Worm (Caenorhabditis elegans) whole organism, young adult: ENCODE data around the gene Y66C5A.1.
A peak's percentile ranks its signal among the peaks of the same experiment; 100 is the strongest.

Experiments used
- K12H6.12 ChIP-seq: fragments of 200-800 bp; sonication (Bioruptor generic); optimal IDR thresholded peaks from 2 replicates; lab custom pipeline; 2018; ENCODE audit warnings: mild to moderate bottlenecking, missing genetic modification characterization, missing compliant biosample characterization
- T07F8.4 ChIP-seq: sonication (generic microtip); optimal IDR thresholded peaks from 2 replicates; lab custom pipeline; 2016; ENCODE audit warnings: mild to moderate bottlenecking, missing genetic modification characterization, moderate library complexity, missing compliant biosample characterization
- aptf-2 ChIP-seq: fragments of 200-800 bp; sonication (Bioruptor generic); conservative IDR thresholded peaks from 2 replicates; pipeline ENCODE4 v1.3.6; 2022; ENCODE audit warnings: missing genetic modification reagents, missing genetic modification characterization, missing compliant biosample characterization
- attf-3 ChIP-seq: fragments of 200-800 bp; sonication (Bioruptor generic); conservative IDR thresholded peaks from 2 replicates; pipeline ENCODE4 v1.3.6; 2022; ENCODE audit warnings: missing genetic modification reagents, missing genetic modification characterization, missing compliant biosample characterization
- dpff-1 ChIP-seq: sonication (generic microtip); optimal IDR thresholded peaks from 2 replicates; lab custom pipeline; 2017; ENCODE audit warnings: mild to moderate bottlenecking, missing genetic modification characterization, missing compliant biosample characterization
- hrde-1 ChIP-seq: sonication (generic microtip); optimal IDR thresholded peaks from 2 replicates; lab custom pipeline; 2016; ENCODE audit warnings: missing genetic modification characterization, mild to moderate bottlenecking, missing compliant biosample characterization, moderate library complexity, missing genotype, missing genetic modification reagents, borderline replicate concordance
- let-607 ChIP-seq, 2 experiments: fragments of 200-800 bp in 1 of 2; sonication (Bioruptor generic) in 1 of 2; sonication (generic microtip) in 1 of 2; optimal IDR thresholded peaks; 2 replicates each; lab custom pipeline; 2016 to 2018; ENCODE audit warnings: mild to moderate bottlenecking in 2 of 2, missing compliant biosample characterization in 2 of 2, missing genetic modification characterization in 2 of 2, moderate library complexity in 2 of 2, missing genotype in 1 of 2
- lin-35 ChIP-seq, 3 experiments: fragments of 150-350 bp in 2 of 3; sonication (generic microtip) in 1 of 3; optimal IDR thresholded peaks; 2 replicates each; lab custom pipeline; 2014 to 2018; ENCODE audit warnings: missing biosample characterization in 3 of 3, missing genetic modification characterization in 3 of 3, missing genetic modification reagents in 3 of 3
- mes-4 ChIP-seq: sonication (generic microtip); optimal IDR thresholded peaks from 2 replicates; lab custom pipeline; 2016; ENCODE audit warnings: missing genotype, missing genetic modification characterization, missing compliant biosample characterization
- ztf-18 ChIP-seq: sonication (generic microtip); optimal IDR thresholded peaks from 2 replicates; lab custom pipeline; 2016; ENCODE audit warnings: missing genotype, mild to moderate bottlenecking, missing genetic modification characterization, missing compliant biosample characterization
- ztf-26 ChIP-seq: sonication (generic microtip); optimal IDR thresholded peaks from 2 replicates; lab custom pipeline; 2017; ENCODE audit warnings: missing genetic modification characterization, missing compliant biosample characterization

ce11 chrX:14500422-14501058 lies 45.2 kb upstream of the Y66C5A.1 start:
- TF ChIP-seq mes-4 (tag; lab: Kevin White, UChicago) = no peak
- TF ChIP-seq attf-3 (GFP tag; lab: Robert Waterston, UW) = no peak
- TF ChIP-seq dpff-1 = no peak
- no peak for TF ChIP-seq T07F8.4 (tag; lab: Kevin White, UChicago)
- no peak for TF ChIP-seq ztf-18 (tag; lab: Kevin White, UChicago)
- TF ChIP-seq ztf-26 (tag; lab: Kevin White, UChicago) = no peak
- TF ChIP-seq K12H6.12 (tag; lab: Kevin White, UChicago) = no peak
- TF ChIP-seq let-607 (tag; optimal IDR thresholded peaks at IDR 0.05; lab: Kevin White, UChicago) = peak in 1 of 2 experiments; percentile 88
- TF ChIP-seq aptf-2 (GFP tag; lab: Robert Waterston, UW) = no peak
- TF ChIP-seq lin-35 (GFP tag; optimal IDR thresholded peaks at IDR 0.05; lab: Kevin White, UChicago) = no peak
- TF ChIP-seq hrde-1 (tag; lab: Kevin White, UChicago) = no peak
